Fruit fly (Drosophila melanogaster): ENCODE data around the gene CkIalpha.

CkIalpha gene

dm6 chrX:12629564-12629963 lies 23.9 kb upstream of the CkIalpha start, which contains the start of the genes Aven and CG2540 (continued):
- TF ChIP-seq CG2199 (GFP tag; IDR thresholded peaks at IDR 0.05), result no peak
- peak; percentile 49 for TF ChIP-seq CG17568 (GFP tag; optimal IDR thresholded peaks at IDR 0.05)
- peak; percentile 70 for TF ChIP-seq CG9437 (GFP tag; optimal IDR thresholded peaks at IDR 0.05)
- TF ChIP-seq jumu (GFP tag; optimal IDR thresholded peaks at IDR 0.05), result no peak
- TF ChIP-seq toy (GFP tag; IDR thresholded peaks at IDR 0.05), result no peak
- TF ChIP-seq CG4617 (GFP tag; optimal IDR thresholded peaks at IDR 0.05; ENCODE audit: borderline replicate concordance), result peak; percentile 55
- peak; percentile 71 for TF ChIP-seq Six4 (GFP tag; optimal IDR thresholded peaks at IDR 0.05)
- TF ChIP-seq bab2 (GFP tag; optimal IDR thresholded peaks at IDR 0.05), result no peak
- no peak for TF ChIP-seq CG8478 (optimal IDR thresholded peaks at IDR 0.05)
- no peak for TF ChIP-seq chinmo (GFP tag; IDR thresholded peaks at IDR 0.05; ENCODE audit: partially characterized antibody)
- peak; percentile 14 for TF ChIP-seq BEAF-32 (GFP tag; optimal IDR thresholded peaks at IDR 0.05)
- no peak for TF ChIP-seq usp (GFP tag; optimal IDR thresholded peaks at IDR 0.05)
- TF ChIP-seq HLHmδ (GFP tag; optimal IDR thresholded peaks at IDR 0.05), result no peak
- no peak for TF ChIP-seq mam (GFP tag; optimal IDR thresholded peaks at IDR 0.05)
- TF ChIP-seq CG30020 (tag; optimal IDR thresholded peaks at IDR 0.05), result peak; percentile 71
- TF ChIP-seq Atf3 (GFP tag; optimal IDR thresholded peaks at IDR 0.05), result no peak
- TF ChIP-seq D19B (GFP tag; optimal IDR thresholded peaks at IDR 0.05), result peak; percentile 67
- TF ChIP-seq CG4730 (GFP tag; IDR thresholded peaks at IDR 0.05), result peak; percentile 36; the same call in 1 of the 2 replicates
- TF ChIP-seq Gsc (GFP tag; IDR thresholded peaks at IDR 0.05), result no peak
- TF ChIP-seq croc (GFP tag; conservative IDR thresholded peaks at IDR 0.05), result peak; percentile 37; the same call in 1 of the 3 replicates
- TF ChIP-seq CG12236 (GFP tag; optimal IDR thresholded peaks at IDR 0.05), result no peak
- no peak for TF ChIP-seq CG5953 (GFP tag; IDR thresholded peaks at IDR 0.05)
- peak; percentile 75 for TF ChIP-seq fd3F (GFP tag; optimal IDR thresholded peaks at IDR 0.05)
- no peak for TF ChIP-seq psq (GFP tag; optimal IDR thresholded peaks at IDR 0.05)
- TF ChIP-seq slp2 (GFP tag; optimal IDR thresholded peaks at IDR 0.05), result no peak
- TF ChIP-seq tin (GFP tag; optimal IDR thresholded peaks at IDR 0.05), result peak; percentile 76
- no peak for TF ChIP-seq CG17612 (GFP tag; IDR thresholded peaks at IDR 0.05)
- TF ChIP-seq fru (optimal IDR thresholded peaks at IDR 0.05), result no peak
- no peak for TF ChIP-seq NC2β (GFP tag; optimal IDR thresholded peaks at IDR 0.05)
- TF ChIP-seq Ptx1 (GFP tag; IDR thresholded peaks at IDR 0.05), result peak; percentile 78
- peak; percentile 89 for TF ChIP-seq nmo (GFP tag; optimal IDR thresholded peaks at IDR 0.05)
- no peak for TF ChIP-seq CG11560 (tag; IDR thresholded peaks at IDR 0.05)
- no peak for TF ChIP-seq Poxn (GFP tag; IDR thresholded peaks at IDR 0.05)
- TF ChIP-seq mirr (GFP tag; optimal IDR thresholded peaks at IDR 0.05), result peak; percentile 32
- no peak for TF ChIP-seq Lim3 (GFP tag; IDR thresholded peaks at IDR 0.05)
- TF ChIP-seq MBD-R2 (GFP tag; IDR thresholded peaks at IDR 0.05), result peak; percentile 79
- TF ChIP-seq ssp (GFP tag; IDR thresholded peaks at IDR 0.05), result peak; percentile 45; the same call in 1 of the 2 replicates
- peak; percentile 33; the same call in 1 of the 3 replicates for TF ChIP-seq CG34422 (GFP tag; IDR thresholded peaks at IDR 0.05)
- no peak for TF ChIP-seq gce (GFP tag; IDR thresholded peaks at IDR 0.05)
- peak; percentile 37; the same call in 1 of the 2 replicates for TF ChIP-seq ttk (GFP tag; IDR thresholded peaks at IDR 0.05)
- no peak for TF ChIP-seq CG7786 (GFP tag; optimal IDR thresholded peaks at IDR 0.05)
- TF ChIP-seq CG3726 (GFP tag; IDR thresholded peaks at IDR 0.05), result no peak
- TF ChIP-seq CG4424 (GFP tag; optimal IDR thresholded peaks at IDR 0.05), result peak; percentile 72
- TF ChIP-seq Neu2 (GFP tag; optimal IDR thresholded peaks at IDR 0.05; ENCODE audit: borderline replicate concordance), result no peak
- peak; percentile 91 for TF ChIP-seq CG8924 (tag; optimal IDR thresholded peaks at IDR 0.05)
- TF ChIP-seq CG15514 (GFP tag; optimal IDR thresholded peaks at IDR 0.05), result peak; percentile 77
- no peak for TF ChIP-seq knrl (GFP tag; IDR thresholded peaks at IDR 0.05; ENCODE audit: partially characterized antibody)
- peak; percentile 58; the same call in 1 of the 2 replicates for TF ChIP-seq al (GFP tag; IDR thresholded peaks at IDR 0.05)
- TF ChIP-seq Eip74EF (GFP tag; optimal IDR thresholded peaks at IDR 0.05), result peak in 1 of 2 experiments; percentile 66
- TF ChIP-seq CG13424 (tag; optimal IDR thresholded peaks at IDR 0.05), result peak; percentile 94
- peak; percentile 82 for TF ChIP-seq CG17359 (tag; optimal IDR thresholded peaks at IDR 0.05)
- 0 out of 4 replicates have a peak, but pooled peaks have one; percentile 52 for TF ChIP-seq Dll (GFP tag; IDR thresholded peaks at IDR 0.05; ENCODE audit: partially characterized antibody)

All from whole organism, embryonic.